Fruit fly (Drosophila melanogaster) whole organism, embryonic: ENCODE measurements around the gene CG31102.

Experiments
- ATbp ChIP-seq: fragments of 200-800 bp; sonication (Bioruptor generic); optimal IDR thresholded peaks from 2 replicates; lab custom pipeline; 2017; ENCODE audit warnings: missing biosample characterization, mild to moderate bottlenecking, missing genetic modification characterization, missing genetic modification reagents
- Blimp-1 ChIP-seq: fragments of 200-800 bp; sonication (Bioruptor generic); optimal IDR thresholded peaks from 3 replicates; lab custom pipeline; 2018; ENCODE audit warnings: missing biosample characterization, missing genetic modification characterization, mild to moderate bottlenecking, moderate library complexity, missing genetic modification reagents
- CG10431 ChIP-seq: fragments of 200-800 bp; sonication (Bioruptor generic); optimal IDR thresholded peaks from 3 replicates; lab custom pipeline; 2018; ENCODE audit warnings: missing biosample characterization, mild to moderate bottlenecking, missing genetic modification characterization
- CG10543 ChIP-seq: fragments of 200-800 bp; sonication (Bioruptor generic); optimal IDR thresholded peaks from 3 replicates; lab custom pipeline; 2017; ENCODE audit warnings: missing biosample characterization, mild to moderate bottlenecking, missing genetic modification characterization, moderate library complexity
- CG11247 ChIP-seq: fragments of 200-800 bp; sonication (Bioruptor generic); IDR thresholded peaks from 2 replicates; pipeline ENCODE4 v1.3.6; 2022; ENCODE audit warnings: missing biosample characterization, missing genetic modification characterization
- CG11695 ChIP-seq: fragments of 200-800 bp; sonication (Bioruptor generic); IDR thresholded peaks from 3 replicates; pipeline ENCODE4 v1.3.6; 2022; ENCODE audit warnings: missing biosample characterization, missing genetic modification characterization
- CG11696 ChIP-seq: fragments of 200-800 bp; sonication (Bioruptor generic); IDR thresholded peaks from 2 replicates; pipeline ENCODE4 v1.3.6; 2022; ENCODE audit warnings: missing biosample characterization, missing genetic modification characterization
- CG12104 ChIP-seq: fragments of 200-800 bp; sonication (Bioruptor generic); optimal IDR thresholded peaks from 3 replicates; lab custom pipeline; 2016; ENCODE audit warnings: missing biosample characterization, missing genetic modification characterization
- CG12236 ChIP-seq: fragments of 200-800 bp; sonication (Bioruptor generic); optimal IDR thresholded peaks from 2 replicates; lab custom pipeline; 2016; ENCODE audit warnings: missing biosample characterization, missing genetic modification characterization
- CG12299 ChIP-seq: fragments of 200-800 bp; sonication (Bioruptor generic); optimal IDR thresholded peaks from 2 replicates; lab custom pipeline; 2018; ENCODE audit warnings: missing biosample characterization, mild to moderate bottlenecking, missing genetic modification characterization
- CG14050 ChIP-seq: fragments of 200-800 bp; sonication (Bioruptor generic); IDR thresholded peaks from 3 replicates; pipeline ENCODE4 v1.3.6; 2022; ENCODE audit warnings: missing biosample characterization, missing genetic modification characterization
- CG14667 ChIP-seq: fragments of 200-800 bp; sonication (Bioruptor generic); IDR thresholded peaks from 2 replicates; pipeline ENCODE4 v1.3.6; 2022; ENCODE audit warnings: missing biosample characterization, missing genetic modification characterization
- CG1529 ChIP-seq: fragments of 200-800 bp; sonication (Bioruptor generic); optimal IDR thresholded peaks from 3 replicates; lab custom pipeline; 2018; ENCODE audit warnings: missing biosample characterization, missing genetic modification characterization
- CG15514 ChIP-seq: fragments of 200-800 bp; sonication (Bioruptor generic); optimal IDR thresholded peaks from 3 replicates; lab custom pipeline; 2017; ENCODE audit warnings: missing biosample characterization, missing genetic modification characterization, mild to moderate bottlenecking, moderate library complexity, missing genetic modification reagents
- CG17612 ChIP-seq: fragments of 200-800 bp; sonication (Bioruptor generic); IDR thresholded peaks from 2 replicates; pipeline ENCODE4 v1.3.6; 2022; ENCODE audit warnings: missing biosample characterization, missing genetic modification characterization
- CG18619 ChIP-seq: fragments of 200-800 bp; sonication (Bioruptor generic); optimal IDR thresholded peaks from 3 replicates; lab custom pipeline; 2017; ENCODE audit warnings: missing biosample characterization, mild to moderate bottlenecking, missing genetic modification characterization
- CG2199 ChIP-seq: fragments of 200-800 bp; sonication (Bioruptor generic); IDR thresholded peaks from 3 replicates; pipeline ENCODE4 v1.3.6; 2022; ENCODE audit warnings: missing biosample characterization, missing genetic modification characterization
- CG2889 ChIP-seq: fragments of 200-800 bp; sonication (Bioruptor generic); IDR thresholded peaks from 3 replicates; pipeline ENCODE4 v1.3.6; 2022; ENCODE audit warnings: missing biosample characterization, missing genetic modification characterization
- CG3163 ChIP-seq: fragments of 200-800 bp; sonication (Bioruptor generic); optimal IDR thresholded peaks from 3 replicates; lab custom pipeline; 2016; ENCODE audit warnings: missing biosample characterization, missing genetic modification characterization
- CG34376 ChIP-seq: fragments of 200-800 bp; sonication (Bioruptor generic); optimal IDR thresholded peaks from 2 replicates; lab custom pipeline; 2018; ENCODE audit warnings: missing biosample characterization, mild to moderate bottlenecking, missing genetic modification characterization
- CG4360 ChIP-seq: fragments of 200-800 bp; sonication (Bioruptor generic); IDR thresholded peaks from 2 replicates; pipeline ENCODE4 v1.3.6; 2022; ENCODE audit warnings: missing biosample characterization, missing genetic modification characterization
- CG5953 ChIP-seq: fragments of 200-800 bp; sonication (Bioruptor generic); IDR thresholded peaks from 2 replicates; pipeline ENCODE4 v1.3.6; 2022; ENCODE audit warnings: missing biosample characterization, missing genetic modification characterization
- CG6272 ChIP-seq: fragments of 200-800 bp; sonication (Bioruptor generic); IDR thresholded peaks from 2 replicates; pipeline ENCODE4 v1.3.6; 2022; ENCODE audit warnings: missing biosample characterization, missing genetic modification characterization
- CG6654 ChIP-seq: fragments of 200-800 bp; sonication (Bioruptor generic); optimal IDR thresholded peaks from 2 replicates; lab custom pipeline; 2017; ENCODE audit warnings: missing biosample characterization, mild to moderate bottlenecking, missing genetic modification characterization
- CG7987 ChIP-seq: fragments of 200-800 bp; sonication (Bioruptor generic); optimal IDR thresholded peaks from 2 replicates; lab custom pipeline; 2018; ENCODE audit warnings: missing biosample characterization, mild to moderate bottlenecking, missing genetic modification characterization, moderate library complexity
- CG9876 ChIP-seq: fragments of 200-800 bp; sonication (Bioruptor generic); optimal IDR thresholded peaks from 2 replicates; lab custom pipeline; 2016; ENCODE audit warnings: missing biosample characterization, missing genetic modification characterization
- D19A ChIP-seq: fragments of 200-800 bp; optimal IDR thresholded peaks from 3 replicates; lab custom pipeline; 2019; ENCODE audit warnings: missing biosample characterization, mild to moderate bottlenecking, missing genetic modification characterization, moderate library complexity
- Drgx ChIP-seq: fragments of 200-800 bp; sonication (Bioruptor generic); IDR thresholded peaks from 2 replicates; pipeline ENCODE4 v1.3.6; 2022; ENCODE audit warnings: missing biosample characterization, missing genetic modification characterization
- H2.0 ChIP-seq: fragments of 200-800 bp; sonication (Bioruptor generic); IDR thresholded peaks from 2 replicates; pipeline ENCODE4 v1.3.6; 2022; ENCODE audit warnings: missing biosample characterization, missing genetic modification characterization
- Hey ChIP-seq: fragments of 200-800 bp; sonication (Bioruptor generic); optimal IDR thresholded peaks from 3 replicates; lab custom pipeline; 2018; ENCODE audit warnings: missing biosample characterization, mild to moderate bottlenecking, missing genetic modification characterization
- HmgD ChIP-seq: fragments of 200-800 bp; sonication (Bioruptor generic); optimal IDR thresholded peaks from 3 replicates; lab custom pipeline; 2016; ENCODE audit warnings: missing biosample characterization, missing genetic modification characterization
- Jarid2 ChIP-seq: fragments of 200-800 bp; sonication (Bioruptor generic); optimal IDR thresholded peaks from 3 replicates; lab custom pipeline; 2017; ENCODE audit warnings: mild to moderate bottlenecking, missing biosample characterization, missing genetic modification reagents, missing genetic modification characterization
- Med ChIP-seq: fragments of 200-800 bp; sonication (Bioruptor generic); peaks from one replicate; lab custom pipeline; 2016; ENCODE audit warnings: missing biosample characterization, missing genetic modification characterization, mild to moderate bottlenecking, inconsistent platforms, moderate library complexity
- Trl ChIP-seq, 3 experiments: fragments of >200 bp in 2 of 3; fragments of 200-800 bp in 1 of 3; sonication (Bioruptor generic) in 1 of 3; optimal IDR thresholded peaks; 2 replicates in 1 of 3; 3 replicates in 2 of 3; lab custom pipeline; 2016 to 2017; ENCODE audit warnings: missing biosample characterization in 1 of 3, missing genetic modification characterization in 1 of 3
- Xbp1 ChIP-seq: fragments of 200-800 bp; sonication (Bioruptor generic); optimal IDR thresholded peaks from 3 replicates; lab custom pipeline; 2016; ENCODE audit warnings: missing biosample characterization, mild to moderate bottlenecking, missing genetic modification characterization
- ac ChIP-seq: fragments of 200-800 bp; sonication (Bioruptor generic); optimal IDR thresholded peaks from 3 replicates; lab custom pipeline; 2017; ENCODE audit warnings: missing biosample characterization, mild to moderate bottlenecking, missing genetic modification characterization
- ase ChIP-seq: fragments of 200-800 bp; sonication (Bioruptor generic); IDR thresholded peaks from 3 replicates; pipeline ENCODE4 v1.3.6; 2022; ENCODE audit warnings: missing biosample characterization, missing genetic modification characterization
- cad ChIP-seq: fragments of >200 bp; optimal IDR thresholded peaks from 2 replicates; lab custom pipeline; 2017; ENCODE audit warnings: missing biosample characterization, missing genetic modification characterization
- ci ChIP-seq: fragments of 200-800 bp; sonication (Bioruptor generic); IDR thresholded peaks from 3 replicates; pipeline ENCODE4 v1.3.6; 2022; ENCODE audit warnings: missing biosample characterization, missing genetic modification characterization
- fd3F ChIP-seq: fragments of 200-800 bp; sonication (Bioruptor generic); optimal IDR thresholded peaks from 2 replicates; lab custom pipeline; 2018; ENCODE audit warnings: missing biosample characterization, mild to moderate bottlenecking, missing genetic modification characterization, moderate library complexity
- fru ChIP-seq: fragments of >200 bp; optimal IDR thresholded peaks from 2 replicates; lab custom pipeline; 2017
- grn ChIP-seq: fragments of 200-800 bp; sonication (Bioruptor generic); optimal IDR thresholded peaks from 3 replicates; lab custom pipeline; 2017; ENCODE audit warnings: missing biosample characterization, missing genetic modification characterization
- insv ChIP-seq, 2 experiments: fragments of 200-800 bp; sonication (Bioruptor generic); optimal IDR thresholded peaks; 3 replicates each; lab custom pipeline; 2016 to 2018; ENCODE audit warnings: missing biosample characterization in 2 of 2, missing genetic modification characterization in 2 of 2
- jumu ChIP-seq: fragments of 200-800 bp; sonication (Bioruptor generic); optimal IDR thresholded peaks from 3 replicates; lab custom pipeline; 2016; ENCODE audit warnings: missing biosample characterization, missing genetic modification characterization
- kni ChIP-seq: fragments of 200-800 bp; sonication (Bioruptor generic); optimal IDR thresholded peaks from 3 replicates; lab custom pipeline; 2017; ENCODE audit warnings: mild to moderate bottlenecking, missing biosample characterization, missing genetic modification reagents, missing genetic modification characterization
- org-1 ChIP-seq: fragments of 200-800 bp; sonication (Bioruptor generic); optimal IDR thresholded peaks from 2 replicates; lab custom pipeline; 2017; ENCODE audit warnings: missing biosample characterization, missing genetic modification characterization
- pnt ChIP-seq: fragments of 200-800 bp; sonication (Bioruptor generic); optimal IDR thresholded peaks from 3 replicates; lab custom pipeline; 2016; ENCODE audit warnings: missing biosample characterization, missing genetic modification characterization
- sens ChIP-seq: fragments of 200-800 bp; sonication (Bioruptor generic); peaks from one replicate; lab custom pipeline; 2016; ENCODE audit warnings: missing biosample characterization, missing genetic modification characterization
- sr ChIP-seq: fragments of 200-800 bp; sonication (Bioruptor generic); IDR thresholded peaks from 3 replicates; pipeline ENCODE4 v1.3.6; 2022; ENCODE audit warnings: missing biosample characterization, missing genetic modification characterization
- vvl ChIP-seq: fragments of 200-800 bp; sonication (Bioruptor generic); IDR thresholded peaks from 2 replicates; pipeline ENCODE4 v1.3.6; 2022; ENCODE audit warnings: missing biosample characterization, missing genetic modification characterization
- wek ChIP-seq: fragments of 200-800 bp; sonication (Bioruptor generic); optimal IDR thresholded peaks from 3 replicates; lab custom pipeline; 2018; ENCODE audit warnings: missing biosample characterization, mild to moderate bottlenecking, missing genetic modification characterization, moderate library complexity
- zfh2 ChIP-seq: fragments of 200-800 bp; sonication (Bioruptor generic); optimal IDR thresholded peaks from 2 replicates; lab custom pipeline; 2016; ENCODE audit warnings: missing biosample characterization, missing genetic modification characterization

The CG31102 gene

dm6 chr3R:25329079-25329478 lies 33.7 kb upstream of the CG31102 start, which contains the start of gene CHKov1 (continued):
- no peak for TF ChIP-seq ac (GFP tag; lab: Kevin White, UChicago)
- TF ChIP-seq CG2199 (GFP tag; lab: Robert Waterston, UW): 0 out of 3 replicates have a peak, but pooled peaks have one; percentile 10
- peak; percentile 17 for TF ChIP-seq grn (GFP tag; lab: Kevin White, UChicago)
- no peak for TF ChIP-seq CG5953 (GFP tag; lab: Robert Waterston, UW)
- no peak for TF ChIP-seq jumu (GFP tag; lab: Kevin White, UChicago)
- no peak for TF ChIP-seq CG11695 (GFP tag; lab: Robert Waterston, UW)
- no peak for TF ChIP-seq CG1529
- TF ChIP-seq wek (GFP tag; lab: Kevin White, UChicago): no peak
- peak in 1 of 2 experiments; percentile 39 for TF ChIP-seq Trl (optimal IDR thresholded peaks at IDR 0.05; lab: Kevin White, UChicago)
- TF ChIP-seq Trl (GFP tag; optimal IDR thresholded peaks at IDR 0.05; lab: Kevin White, UChicago): no peak
- peak; percentile 24 for TF ChIP-seq CG15514 (GFP tag; lab: Kevin White, UChicago)
- TF ChIP-seq CG3163: peak; percentile 44
- no peak for TF ChIP-seq CG18619 (GFP tag; lab: Kevin White, UChicago)
- TF ChIP-seq kni (GFP tag; lab: Kevin White, UChicago): no peak
- TF ChIP-seq ATbp (GFP tag; lab: Kevin White, UChicago): no peak
- no peak for TF ChIP-seq CG6272 (GFP tag; lab: Robert Waterston, UW)
- TF ChIP-seq CG10543: peak; percentile 11
- TF ChIP-seq CG14667 (GFP tag; lab: Robert Waterston, UW): no peak
- no peak for TF ChIP-seq pnt
- no peak for TF ChIP-seq CG4360 (GFP tag; lab: Robert Waterston, UW)
- TF ChIP-seq insv (GFP tag; optimal IDR thresholded peaks at IDR 0.05; lab: Kevin White, UChicago): no peak
- no peak for TF ChIP-seq Hey (tag; lab: Kevin White, UChicago)
- no peak for TF ChIP-seq fd3F (GFP tag; lab: Kevin White, UChicago)
- TF ChIP-seq zfh2 (GFP tag; lab: Kevin White, UChicago): no peak
- TF ChIP-seq CG34376: peak; percentile 52
- TF ChIP-seq HmgD (GFP tag; lab: Kevin White, UChicago): no peak
- no peak for TF ChIP-seq fru (lab: Kevin White, UChicago)
- TF ChIP-seq cad (GFP tag; lab: Kevin White, UChicago): no peak
- TF ChIP-seq CG12104 (GFP tag; lab: Kevin White, UChicago): no peak
- no peak; the same call in 1 of the 2 replicates for TF ChIP-seq CG11247
- no peak for TF ChIP-seq H2.0 (GFP tag; lab: Robert Waterston, UW)
- TF ChIP-seq CG9876 (GFP tag; lab: Kevin White, UChicago): peak; percentile 12
- peak; percentile 90 for TF ChIP-seq Jarid2 (GFP tag; lab: Kevin White, UChicago)
- no peak for TF ChIP-seq CG2889
- no peak for TF ChIP-seq Blimp-1 (GFP tag; lab: Kevin White, UChicago)
- TF ChIP-seq Med (GFP tag; lab: Kevin White, UChicago): peak; percentile 67
- TF ChIP-seq CG10431: no peak
- peak; percentile 39; the same call in 1 of the 2 replicates for TF ChIP-seq Drgx (GFP tag; lab: Robert Waterston, UW)
- TF ChIP-seq sens (GFP tag; lab: Kevin White, UChicago): peak; percentile 47
- TF ChIP-seq org-1: no peak
- no peak for TF ChIP-seq Xbp1 (GFP tag; lab: Kevin White, UChicago)
- 0 out of 2 replicates have a peak, but pooled peaks have one; percentile 21 for TF ChIP-seq vvl (GFP tag; lab: Robert Waterston, UW)
- TF ChIP-seq ase (GFP tag; lab: Robert Waterston, UW): no peak
- TF ChIP-seq D19A (tag; lab: Kevin White, UChicago): no peak
- TF ChIP-seq CG17612 (GFP tag; lab: Robert Waterston, UW): 0 out of 2 replicates have a peak, but pooled peaks have one; percentile 17
- TF ChIP-seq CG14050: no peak
- no peak for TF ChIP-seq CG12236
- TF ChIP-seq ci (GFP tag; lab: Robert Waterston, UW): peak; percentile 56; the same call in 2 of the 3 replicates
- no peak for TF ChIP-seq CG6654 (GFP tag; lab: Kevin White, UChicago)
- no peak for TF ChIP-seq CG11696
- TF ChIP-seq CG12299 (tag; lab: Kevin White, UChicago): no peak
- no peak for TF ChIP-seq sr (GFP tag; lab: Robert Waterston, UW)
- peak; percentile 6 for TF ChIP-seq CG7987 (GFP tag; lab: Kevin White, UChicago)
